Worm (Caenorhabditis elegans): ENCODE results near the gene Y43C5A.3.

DNA sequence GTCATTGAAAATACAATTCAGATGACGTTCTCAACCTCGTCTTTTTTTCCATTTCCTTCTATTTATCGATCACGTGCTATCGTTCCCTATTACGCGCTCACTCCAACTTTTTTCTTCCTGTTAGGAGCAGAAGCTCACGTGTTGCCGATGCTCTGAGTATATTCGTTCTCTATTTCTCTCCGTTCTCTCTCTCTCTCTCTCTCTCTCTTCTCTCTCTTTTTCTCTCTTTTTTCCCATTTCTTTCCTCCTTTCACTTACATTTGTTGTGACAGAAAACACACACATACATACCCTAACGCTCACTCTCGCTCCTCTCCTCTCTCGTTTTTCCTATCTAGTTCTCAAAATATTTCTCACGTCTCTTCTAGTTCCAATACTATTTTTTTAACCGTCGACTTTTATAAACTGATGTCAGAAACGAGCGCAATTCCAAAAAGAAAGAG is 21.5 kb upstream of the Y43C5A.3 start:
- TF ChIP-seq nhr-10 (tag; optimal IDR thresholded peaks at IDR 0.05) (peak; percentile 79), lin-39 (tag; optimal IDR thresholded peaks at IDR 0.05) (no peak), nhr-76 (tag; optimal IDR thresholded peaks at IDR 0.05) (no peak), mep-1 (tag; optimal IDR thresholded peaks at IDR 0.05) (peak; percentile 92), daf-12 (tag; optimal IDR thresholded peaks at IDR 0.05) (no peak), egl-27 (tag; optimal IDR thresholded peaks at IDR 0.05) (no peak), R02D3.7 (tag; optimal IDR thresholded peaks at IDR 0.05) (no peak), nhr-102 (tag; optimal IDR thresholded peaks at IDR 0.05) (peak; percentile 76), fos-1 (tag; optimal IDR thresholded peaks at IDR 0.05) (peak; percentile 16), spr-1 (tag; optimal IDR thresholded peaks at IDR 0.05) (peak; percentile 73), fkh-10 (GFP tag; optimal IDR thresholded peaks at IDR 0.05) (peak; percentile 93), mdl-1 (tag; optimal IDR thresholded peaks at IDR 0.05) (peak; percentile 71 to 99), lim-7 (GFP tag; IDR thresholded peaks at IDR 0.05) (no peak)

Measured in whole organism, L4 larva.